Worm (Caenorhabditis elegans): ENCODE data around the gene str-45.

- TF ChIP-seq ama-1 (optimal IDR thresholded peaks at IDR 0.05) (no peak), hmg-4 (GFP tag; optimal IDR thresholded peaks at IDR 0.05) (no peak), ets-7 (tag; optimal IDR thresholded peaks at IDR 0.05) (no peak)
Observed at ce11 chrV:15197955-15198354, 39.2 kb downstream of the str-45 start, which contains the start of gene srw-1.
